Fruit fly (Drosophila melanogaster) whole organism, pupa: Measurements from ENCODE around the gene CG32284.

Experiments used
- CG10348 ChIP-seq: fragments of 200-800 bp; sonication (Bioruptor generic); IDR thresholded peaks from 2 replicates; pipeline ENCODE4 v1.3.6; 2022; ENCODE audit warnings: missing biosample characterization, missing genetic modification characterization
- CG12605 ChIP-seq: fragments of 200-800 bp; sonication (Bioruptor generic); IDR thresholded peaks from 2 replicates; pipeline ENCODE4 v1.3.6; 2022; ENCODE audit warnings: missing biosample characterization, missing genetic modification characterization
- CG13204 ChIP-seq: fragments of 200-800 bp; sonication (Bioruptor generic); optimal IDR thresholded peaks from 2 replicates; lab custom pipeline; 2018; ENCODE audit warnings: missing biosample characterization, mild to moderate bottlenecking, missing genetic modification characterization, moderate library complexity
- CG14655 ChIP-seq: fragments of 200-800 bp; sonication (Bioruptor generic); optimal IDR thresholded peaks from 3 replicates; lab custom pipeline; 2017; ENCODE audit warnings: mild to moderate bottlenecking, missing biosample characterization, missing genetic modification reagents, missing genetic modification characterization
- CG15710 ChIP-seq: fragments of 200-800 bp; sonication (Bioruptor generic); optimal IDR thresholded peaks from 2 replicates; lab custom pipeline; 2018; ENCODE audit warnings: missing biosample characterization, mild to moderate bottlenecking, missing genetic modification characterization, moderate library complexity
- CG17806 ChIP-seq: fragments of 200-800 bp; sonication (Bioruptor generic); optimal IDR thresholded peaks from 2 replicates; lab custom pipeline; 2018; ENCODE audit warnings: missing biosample characterization, mild to moderate bottlenecking, missing genetic modification characterization, moderate library complexity
- CG32121 ChIP-seq: fragments of 200-800 bp; sonication (Bioruptor generic); IDR thresholded peaks from 2 replicates; pipeline ENCODE4 v1.3.6; 2022; ENCODE audit warnings: missing biosample characterization, missing genetic modification characterization
- CG34367 ChIP-seq: fragments of 200-800 bp; sonication (Bioruptor generic); optimal IDR thresholded peaks from 2 replicates; lab custom pipeline; 2018; ENCODE audit warnings: missing biosample characterization, mild to moderate bottlenecking, missing genetic modification characterization
- CG4496 ChIP-seq: fragments of 200-800 bp; sonication (Bioruptor generic); IDR thresholded peaks from 3 replicates; pipeline ENCODE4 v1.3.6; 2022; ENCODE audit warnings: missing biosample characterization, missing genetic modification characterization
- CG8159 ChIP-seq: fragments of 200-800 bp; sonication (Bioruptor generic); optimal IDR thresholded peaks from 3 replicates; lab custom pipeline; 2018; ENCODE audit warnings: missing biosample characterization, mild to moderate bottlenecking, missing genetic modification characterization, moderate library complexity
- CG8301 ChIP-seq: fragments of 200-800 bp; sonication (Bioruptor generic); optimal IDR thresholded peaks from 2 replicates; lab custom pipeline; 2018; ENCODE audit warnings: missing biosample characterization, mild to moderate bottlenecking, missing genetic modification characterization
- CG9948 ChIP-seq: fragments of 200-800 bp; sonication (Bioruptor generic); optimal IDR thresholded peaks from 2 replicates; lab custom pipeline; 2018; ENCODE audit warnings: missing biosample characterization, mild to moderate bottlenecking, missing genetic modification characterization, moderate library complexity
- D1 ChIP-seq: fragments of 200-800 bp; sonication (Bioruptor generic); optimal IDR thresholded peaks from 2 replicates; lab custom pipeline; 2018; ENCODE audit warnings: missing biosample characterization, mild to moderate bottlenecking, missing genetic modification characterization, moderate library complexity
- EcR ChIP-seq: fragments of 200-800 bp; sonication (Bioruptor generic); optimal IDR thresholded peaks from 3 replicates; lab custom pipeline; 2019; ENCODE audit warnings: missing biosample characterization, missing genetic modification characterization, mild to moderate bottlenecking, moderate library complexity, missing genetic modification reagents
- Ets98B ChIP-seq: fragments of 200-800 bp; sonication (Bioruptor generic); IDR thresholded peaks from 2 replicates; pipeline ENCODE4 v1.3.6; 2022; ENCODE audit warnings: missing biosample characterization, missing genetic modification characterization
- Pif1A ChIP-seq: fragments of 200-800 bp; sonication (Bioruptor generic); optimal IDR thresholded peaks from 3 replicates; lab custom pipeline; 2016; ENCODE audit warnings: missing biosample characterization, missing genetic modification characterization
- Pif1B ChIP-seq: fragments of 200-800 bp; sonication (Bioruptor generic); optimal IDR thresholded peaks from 3 replicates; lab custom pipeline; 2016; ENCODE audit warnings: missing biosample characterization, missing genetic modification characterization
- Snoo ChIP-seq: fragments of 200-800 bp; sonication (Bioruptor generic); optimal IDR thresholded peaks from 3 replicates; lab custom pipeline; 2017; ENCODE audit warnings: missing biosample characterization, mild to moderate bottlenecking, missing genetic modification characterization, inconsistent platforms
- fd96Ca ChIP-seq: fragments of 200-800 bp; sonication (Bioruptor generic); IDR thresholded peaks from 3 replicates; pipeline ENCODE4 v1.3.6; 2022; ENCODE audit warnings: missing biosample characterization, missing genetic modification characterization
- gl ChIP-seq: fragments of 200-800 bp; sonication (Bioruptor generic); optimal IDR thresholded peaks from 2 replicates; lab custom pipeline; 2018; ENCODE audit warnings: missing biosample characterization, mild to moderate bottlenecking, missing genetic modification characterization
- rn ChIP-seq: fragments of 200-800 bp; sonication (Bioruptor generic); IDR thresholded peaks from 2 replicates; pipeline ENCODE4 v1.3.6; 2022; ENCODE audit warnings: missing biosample characterization, missing genetic modification characterization

CG32284 gene

DNA sequence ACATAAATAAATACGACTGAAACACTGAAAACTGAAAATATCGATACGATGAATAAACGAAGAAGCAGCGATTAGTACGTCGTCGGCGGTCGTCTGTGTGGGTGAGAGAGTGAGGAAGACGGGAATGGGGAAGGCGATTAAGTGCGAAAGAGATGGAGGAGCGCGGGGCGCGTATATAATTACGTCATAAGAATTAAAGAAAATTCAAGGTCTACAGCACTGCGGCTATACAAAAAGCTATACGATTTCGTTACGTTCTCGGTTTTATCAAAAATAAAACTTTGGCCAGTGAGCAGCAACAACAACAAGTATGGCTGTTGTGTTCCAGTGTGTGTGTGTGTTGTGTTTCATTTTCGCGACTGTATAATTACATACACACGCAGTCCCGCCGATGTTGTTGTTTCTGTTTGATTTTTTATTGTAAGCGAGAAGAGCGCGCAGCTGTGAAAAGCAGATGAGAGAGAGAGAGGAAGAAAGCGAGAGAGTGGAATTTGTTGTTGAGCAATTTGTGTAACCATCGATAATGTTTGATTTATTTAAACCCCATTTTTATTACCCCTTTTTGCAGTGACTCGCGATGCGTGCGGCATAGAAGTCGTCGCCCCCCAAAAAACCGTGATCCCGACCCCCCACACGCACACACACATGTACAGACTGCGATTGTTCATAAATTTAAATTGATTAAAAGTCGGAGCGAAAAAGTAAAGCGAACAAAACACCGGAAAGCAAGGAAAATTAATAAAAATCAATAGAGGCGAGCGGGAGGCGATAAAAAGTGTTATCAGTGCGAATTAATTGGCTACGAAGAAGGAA, 37.2 kb upstream of the CG32284 start:
- no peak for TF ChIP-seq CG9948
- TF ChIP-seq CG14655 (GFP tag; lab: Kevin White, UChicago), result no peak
- TF ChIP-seq Snoo, result no peak
- peak; percentile 43; the same call in 1 of the 2 replicates for TF ChIP-seq CG32121 (GFP tag; lab: Robert Waterston, UW)
- no peak for TF ChIP-seq D1 (tag; lab: Kevin White, UChicago)
- TF ChIP-seq CG13204 (GFP tag; lab: Kevin White, UChicago), result peak; percentile 68
- TF ChIP-seq CG8301 (tag; lab: Kevin White, UChicago), result no peak
- no peak for TF ChIP-seq rn (GFP tag; lab: Robert Waterston, UW)
- TF ChIP-seq CG4496 (GFP tag; lab: Robert Waterston, UW), result no peak
- TF ChIP-seq Pif1A (GFP tag; lab: Kevin White, UChicago), result no peak
- no peak for TF ChIP-seq CG15710
- peak; percentile 49 for TF ChIP-seq EcR (GFP tag; lab: Kevin White, UChicago)

dm6 chr3L:3150376-3150775, 36.1 kb upstream of the CG32284 start:
- TF ChIP-seq CG8301 (tag; lab: Kevin White, UChicago) (no peak), EcR (GFP tag; lab: Kevin White, UChicago) (no peak), fd96Ca (GFP tag; lab: Robert Waterston, UW) (no peak), rn (GFP tag; lab: Robert Waterston, UW) (0 out of 2 replicates have a peak, but pooled peaks have one; percentile 9), Ets98B (GFP tag; lab: Robert Waterston, UW) (no peak), CG12605 (no peak)

DNA sequence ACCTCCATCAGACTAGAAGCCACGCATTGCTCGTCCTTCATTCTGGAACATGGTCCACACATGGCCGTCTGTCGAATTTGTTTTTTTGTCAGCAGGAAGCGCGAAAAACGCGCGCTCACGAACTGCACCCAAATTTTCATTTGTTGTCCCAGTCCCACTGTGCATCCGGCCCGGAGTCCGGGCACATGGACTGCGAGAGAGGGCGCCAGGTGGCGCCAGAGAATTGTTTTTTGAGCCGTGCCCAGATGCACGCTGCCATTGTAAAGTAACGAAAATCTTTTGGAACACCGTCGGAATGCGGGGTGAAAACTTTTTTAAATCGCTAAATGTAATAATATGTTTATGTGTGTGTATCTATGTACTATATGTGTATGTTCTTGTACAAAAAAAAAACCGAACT, 28.8 kb upstream of the CG32284 start:
- TF ChIP-seq CG13204 (GFP tag; lab: Kevin White, UChicago) (no peak), fd96Ca (GFP tag; lab: Robert Waterston, UW) (no peak), CG8301 (tag; lab: Kevin White, UChicago) (no peak), EcR (GFP tag; lab: Kevin White, UChicago) (no peak), CG15710 (no peak), CG4496 (GFP tag; lab: Robert Waterston, UW) (no peak), D1 (tag; lab: Kevin White, UChicago) (no peak), CG12605 (no peak), CG14655 (GFP tag; lab: Kevin White, UChicago) (no peak), CG8159 (no peak), Snoo (no peak), Pif1A (GFP tag; lab: Kevin White, UChicago) (no peak), CG34367 (tag; lab: Kevin White, UChicago) (no peak), CG32121 (GFP tag; lab: Robert Waterston, UW) (no peak), CG17806 (tag; lab: Kevin White, UChicago) (no peak), CG9948 (no peak), Ets98B (GFP tag; lab: Robert Waterston, UW) (no peak), Pif1B (GFP tag; lab: Kevin White, UChicago) (no peak)

DNA sequence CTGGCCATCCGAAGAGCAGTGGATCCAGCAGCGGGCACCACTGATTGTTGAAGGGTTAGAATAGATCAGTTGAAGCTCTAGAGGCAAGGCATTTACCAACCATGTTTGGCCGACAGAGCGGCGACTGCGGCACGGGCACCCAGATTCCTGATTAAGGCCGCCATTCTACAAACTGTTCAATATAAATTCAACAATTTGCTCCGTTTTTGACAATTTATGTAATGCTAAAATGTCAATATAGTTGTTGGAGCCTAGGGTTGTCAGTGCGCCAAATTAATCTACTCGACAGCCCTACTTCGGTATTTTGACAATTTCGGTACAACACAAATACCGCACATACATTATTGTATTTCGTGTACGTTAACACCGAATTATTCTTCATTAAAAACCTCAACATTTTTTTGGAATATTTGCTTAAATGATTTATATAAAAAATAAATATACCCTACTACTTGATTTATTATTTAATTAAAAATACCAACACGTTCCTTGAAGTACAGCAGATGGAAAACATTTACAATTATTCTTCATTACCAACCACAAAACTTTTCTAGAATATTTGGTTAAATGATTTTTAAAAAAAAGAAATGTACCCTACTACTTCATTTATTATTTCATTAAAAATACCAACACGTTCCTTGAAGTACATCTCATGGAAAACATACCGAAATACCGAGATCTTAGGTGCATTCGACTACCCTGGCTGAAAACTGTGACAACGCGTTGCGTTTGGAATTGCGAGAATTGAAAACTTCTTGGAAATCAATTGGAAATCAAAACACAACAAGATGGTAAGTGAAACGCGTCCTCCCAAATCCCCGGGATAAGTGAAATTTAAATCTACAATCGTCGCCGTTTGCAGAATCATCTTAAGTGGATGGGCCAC, 26.9 kb upstream of the CG32284 start, which contains the start of the genes ND-30 and CG15812:
Gene ND-30, minus strand, starts transcription at position 270 of the 886 bp plus-strand sequence.
Gene CG15812, plus strand, starts transcription at position 683 of the 886 bp plus-strand sequence.
- TF ChIP-seq CG15710 (peak; percentile 44), Snoo (no peak), CG32121 (GFP tag; lab: Robert Waterston, UW) (no peak), CG4496 (GFP tag; lab: Robert Waterston, UW) (no peak), Ets98B (GFP tag; lab: Robert Waterston, UW) (no peak)
- TF ChIP-seq, all 21 proteins: peak for 1

DNA sequence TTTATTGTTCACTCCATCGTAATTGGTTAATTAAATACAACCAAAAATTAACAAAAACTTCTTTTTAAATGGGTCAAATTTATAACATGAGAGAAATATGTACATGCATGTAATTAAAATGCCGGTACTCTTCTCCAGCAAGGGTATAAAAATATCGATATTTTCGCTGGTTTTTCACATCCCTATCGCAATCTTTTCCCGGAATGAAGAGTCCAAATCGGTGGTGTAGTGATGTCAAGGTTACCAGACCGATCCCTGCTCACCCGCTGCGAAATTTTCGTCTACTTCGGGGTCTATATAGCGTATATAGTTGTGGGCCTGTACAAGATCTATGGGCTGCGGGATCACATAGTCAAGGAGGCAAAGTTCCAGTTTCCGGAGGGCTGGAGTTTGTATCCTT, 24.5 kb upstream of the CG32284 start, which contains the start of gene rasp:
Gene rasp, plus strand, starts transcription at position 213 of the 400 bp plus-strand sequence.
- TF ChIP-seq CG10348 (GFP tag; lab: Robert Waterston, UW) (no peak), CG4496 (GFP tag; lab: Robert Waterston, UW) (no peak), CG17806 (tag; lab: Kevin White, UChicago) (no peak), CG8301 (tag; lab: Kevin White, UChicago) (no peak), Pif1B (GFP tag; lab: Kevin White, UChicago) (no peak), CG15710 (no peak), CG8159 (no peak), CG14655 (GFP tag; lab: Kevin White, UChicago) (no peak), fd96Ca (GFP tag; lab: Robert Waterston, UW) (no peak), gl (tag; lab: Kevin White, UChicago) (no peak), CG12605 (no peak), Pif1A (GFP tag; lab: Kevin White, UChicago) (no peak), CG9948 (no peak), D1 (tag; lab: Kevin White, UChicago) (no peak), Snoo (no peak)
